Worm (Caenorhabditis elegans) whole organism, L4/young adult: ENCODE results near the gene Y38E10A.17.

Experiments used
- W03F9.2 ChIP-seq: fragments of 150-350 bp; optimal IDR thresholded peaks from 2 replicates; lab custom pipeline; 2014; ENCODE audit warnings: missing biosample characterization, missing genetic modification characterization
- dao-5 ChIP-seq: sonication (generic microtip); optimal IDR thresholded peaks from 2 replicates; lab custom pipeline; 2016; ENCODE audit warnings: missing genotype, missing genetic modification characterization, moderate library complexity, missing compliant biosample characterization
- him-1 ChIP-seq: sonication (generic microtip); optimal IDR thresholded peaks from 2 replicates; lab custom pipeline; 2016; ENCODE audit warnings: missing genotype, missing genetic modification reagents, missing genetic modification characterization, missing compliant biosample characterization

The Y38E10A.17 gene

DNA sequence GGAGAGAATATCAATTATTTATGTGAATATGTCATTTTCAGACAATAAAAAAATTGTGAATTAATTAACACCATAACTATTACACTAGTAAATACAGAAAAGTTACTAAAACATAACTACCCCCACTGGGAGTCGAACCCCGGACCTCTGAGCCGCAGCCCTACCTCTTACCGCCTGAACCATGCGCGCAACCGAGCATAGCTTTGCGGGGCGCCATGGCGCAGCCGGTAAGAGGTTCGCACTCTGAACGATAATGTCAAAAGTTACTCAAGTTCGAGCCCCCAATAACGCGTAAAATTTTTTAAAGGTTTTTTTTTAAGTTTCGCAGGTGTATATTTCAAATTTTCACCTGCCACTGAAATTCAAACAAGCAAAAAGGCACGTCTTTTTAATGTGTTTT lies 31.4 kb upstream of the Y38E10A.17 start:
- TF ChIP-seq dao-5 (tag; lab: Kevin White, UChicago) = no peak
- no peak for TF ChIP-seq W03F9.2
- no peak for TF ChIP-seq him-1 (tag; lab: Kevin White, UChicago)

DNA sequence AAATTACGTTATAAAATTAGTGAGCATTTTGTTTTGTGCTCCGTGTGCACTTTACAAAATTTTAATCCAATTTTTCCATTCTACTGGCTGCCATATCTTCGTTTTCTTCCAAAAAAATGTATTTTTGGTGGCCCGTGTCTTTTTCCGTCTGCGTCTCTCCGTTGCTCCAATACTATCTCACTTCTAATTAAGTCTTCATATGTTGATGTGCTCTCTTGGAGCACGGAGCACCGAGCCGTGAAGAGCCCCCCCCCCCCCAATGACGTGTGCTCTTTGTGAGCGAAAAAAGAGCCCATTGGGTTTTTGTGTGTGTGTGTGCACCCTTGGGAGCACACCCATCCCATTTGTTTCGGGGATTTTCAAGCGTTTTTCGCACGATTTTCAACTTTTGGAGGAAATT lies 30.4 kb upstream of the Y38E10A.17 start:
- no peak for TF ChIP-seq dao-5 (tag; lab: Kevin White, UChicago)
- TF ChIP-seq W03F9.2 = no peak
- TF ChIP-seq him-1 (tag; lab: Kevin White, UChicago) = no peak

DNA sequence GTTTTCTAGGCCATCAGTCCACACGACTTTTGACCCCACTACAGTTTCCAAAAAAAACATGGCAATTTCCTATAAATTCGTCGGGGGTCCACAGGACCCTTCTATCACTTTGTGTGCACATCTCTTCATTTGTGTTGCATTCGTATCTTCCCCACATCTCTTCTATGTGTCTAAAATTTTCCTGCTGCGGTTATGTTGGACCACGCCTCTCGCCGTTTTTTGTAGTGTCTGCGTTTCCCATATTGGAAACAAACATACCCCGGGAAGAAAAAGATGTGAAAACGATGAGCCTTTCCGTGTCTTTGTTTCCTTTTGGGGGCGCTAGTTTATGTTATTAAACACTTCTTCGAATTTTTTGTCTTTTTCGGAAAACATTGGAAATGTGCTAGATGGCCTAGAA lies 27.3 kb upstream of the Y38E10A.17 start:
- TF ChIP-seq W03F9.2 (no peak), him-1 (tag; lab: Kevin White, UChicago) (no peak), dao-5 (tag; lab: Kevin White, UChicago) (no peak)

DNA sequence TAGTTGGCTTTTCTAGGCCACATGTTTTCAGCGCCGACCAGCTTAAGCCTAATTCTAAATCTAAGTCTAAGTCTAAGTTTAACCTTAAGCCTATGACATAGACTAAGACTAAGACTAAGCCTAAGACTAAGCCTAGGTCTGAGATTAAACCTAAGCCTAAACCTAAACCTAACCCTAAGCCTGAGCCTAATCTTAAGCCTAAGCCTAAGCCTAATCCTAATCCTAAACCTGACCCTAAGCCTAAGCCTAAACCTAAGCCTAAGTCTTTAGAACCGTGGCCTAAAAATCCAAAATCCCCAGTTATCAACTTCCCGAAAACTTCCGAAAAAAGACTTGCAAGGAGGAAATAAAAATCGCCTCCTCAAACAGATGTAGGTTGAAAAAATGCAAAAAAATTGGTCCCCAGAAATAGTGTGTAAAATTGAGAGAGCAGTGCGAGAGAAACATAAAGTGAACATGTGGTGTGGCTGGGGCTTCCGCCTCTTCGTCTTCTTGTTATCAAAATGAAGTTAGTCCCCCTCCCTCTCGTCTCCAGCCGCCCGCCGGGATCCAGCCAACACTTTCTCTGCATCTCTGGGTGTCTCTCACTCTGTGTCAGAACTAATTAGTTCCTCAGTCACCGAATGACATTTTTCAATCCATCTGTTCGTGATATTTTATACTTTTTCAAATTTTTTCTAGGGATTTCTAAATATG lies 25.2 kb upstream of the Y38E10A.17 start:
- TF ChIP-seq dao-5 (tag; lab: Kevin White, UChicago) (no peak), W03F9.2 (peak; percentile 18)

DNA sequence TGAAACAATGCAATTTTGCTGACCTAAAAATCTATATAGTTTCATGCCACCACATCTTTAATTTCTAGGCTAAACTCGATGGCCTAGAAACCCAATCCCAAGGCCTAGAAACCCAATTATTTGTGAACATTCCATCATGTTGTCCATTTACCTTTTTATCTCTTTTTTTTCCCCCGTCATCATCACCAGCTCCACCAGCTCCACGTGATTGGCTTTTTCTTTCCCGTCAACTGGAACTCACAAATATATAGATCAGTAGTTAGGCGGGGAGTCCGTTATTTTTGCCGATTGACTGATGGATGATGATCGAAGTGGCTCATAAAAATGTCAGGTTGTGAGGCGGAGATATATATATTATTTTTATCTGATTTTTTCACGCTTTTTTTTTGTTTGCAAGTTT lies 23.8 kb upstream of the Y38E10A.17 start:
- TF ChIP-seq W03F9.2 = no peak
- TF ChIP-seq dao-5 (tag; lab: Kevin White, UChicago) = no peak
- no peak for TF ChIP-seq him-1 (tag; lab: Kevin White, UChicago)

ce11 chrII:12657620-12658019 lies 23.0 kb upstream of the Y38E10A.17 start:
- no peak for TF ChIP-seq dao-5 (tag; lab: Kevin White, UChicago)

ce11 chrII:12655816-12656215 lies 21.2 kb upstream of the Y38E10A.17 start:
- TF ChIP-seq him-1 (tag; lab: Kevin White, UChicago) (no peak), W03F9.2 (no peak), dao-5 (tag; lab: Kevin White, UChicago) (no peak)

ce11 chrII:12654447-12654846 lies 19.8 kb upstream of the Y38E10A.17 start, which contains the start of gene rgs-4:
TSS of gene rgs-4 (plus strand) at chrII:12654747.
- TF ChIP-seq him-1 (tag; lab: Kevin White, UChicago) = no peak
- TF ChIP-seq W03F9.2 = no peak
- no peak for TF ChIP-seq dao-5 (tag; lab: Kevin White, UChicago)

- TF ChIP-seq dao-5 (tag; lab: Kevin White, UChicago) (no peak), W03F9.2 (no peak), him-1 (tag; lab: Kevin White, UChicago) (no peak)
Observed at ce11 chrII:12640370-12640769, 5.8 kb upstream of the Y38E10A.17 start, which contains the start of gene nhr-235. TSS of gene nhr-235 (plus strand) at chrII:12640670.

ce11 chrII:12636602-12637001 lies 2.0 kb upstream of the Y38E10A.17 start, which contains the start of gene nhr-234:
TSS of gene nhr-234 (plus strand) at chrII:12636678.
- TF ChIP-seq dao-5 (tag; lab: Kevin White, UChicago) = no peak
- TF ChIP-seq W03F9.2 = no peak
- no peak for TF ChIP-seq him-1 (tag; lab: Kevin White, UChicago)

ce11 chrII:12630888-12631287 lies 3.7 kb downstream of the Y38E10A.17 start, which contains the start of gene Y38E10A.34:
TSS of gene Y38E10A.34 (plus strand) at chrII:12631188.
- TF ChIP-seq W03F9.2 = no peak
- TF ChIP-seq him-1 (tag; lab: Kevin White, UChicago) = no peak
- no peak for TF ChIP-seq dao-5 (tag; lab: Kevin White, UChicago)

- TF ChIP-seq him-1 (tag; lab: Kevin White, UChicago) = no peak
- no peak for TF ChIP-seq dao-5 (tag; lab: Kevin White, UChicago)
- TF ChIP-seq W03F9.2 = no peak
Observed at ce11 chrII:12629387-12629786, 5.2 kb downstream of the Y38E10A.17 start, which contains the start of gene Y38E10A.28. TSS of gene Y38E10A.28 (plus strand) at chrII:12629687.

ce11 chrII:12628566-12628965 lies 6.0 kb downstream of the Y38E10A.17 start, which contains the start of gene nspe-5:
TSS of gene nspe-5 (plus strand) at chrII:12628866.
- TF ChIP-seq him-1 (tag; lab: Kevin White, UChicago) (no peak), dao-5 (tag; lab: Kevin White, UChicago) (no peak), W03F9.2 (no peak)

ce11 chrII:12626887-12627286 lies 7.7 kb downstream of the Y38E10A.17 start, which contains the start of gene nspe-7:
TSS of gene nspe-7 (plus strand) at chrII:12627187.
- TF ChIP-seq dao-5 (tag; lab: Kevin White, UChicago) (no peak), W03F9.2 (no peak), him-1 (tag; lab: Kevin White, UChicago) (no peak)
